Worm (Caenorhabditis elegans): ENCODE measurements around the gene lelo-3.

DNA sequence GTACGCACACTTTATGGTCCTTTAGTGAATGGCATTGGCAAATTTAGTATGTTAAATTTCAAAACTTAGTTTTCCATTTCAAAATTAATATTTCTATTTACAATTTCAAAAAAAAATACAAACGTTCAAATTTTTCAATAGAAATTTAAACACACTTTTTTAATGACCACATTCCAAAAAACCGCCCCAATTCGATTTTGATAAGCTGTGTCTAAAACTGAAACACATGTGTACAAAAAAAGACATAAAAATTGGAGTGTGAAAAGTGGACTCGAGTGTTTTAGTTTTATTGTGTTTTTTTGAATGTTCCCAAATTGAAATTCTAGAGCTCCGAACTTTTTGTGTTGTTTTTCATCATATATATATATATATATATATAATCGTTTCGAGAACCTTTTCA is 46.6 kb downstream of the lelo-3 start:
- no peak for TF ChIP-seq lim-7 (GFP tag; IDR thresholded peaks at IDR 0.05)
- no peak for TF ChIP-seq pha-4 (GFP tag; IDR thresholded peaks at IDR 0.05)
- no peak for TF ChIP-seq pha-4 (tag; optimal IDR thresholded peaks at IDR 0.05)
- TF ChIP-seq tag-97 (GFP tag; IDR thresholded peaks at IDR 0.05): no peak
- no peak for TF ChIP-seq spr-3 (GFP tag; optimal IDR thresholded peaks at IDR 0.05)
- no peak for TF ChIP-seq zag-1 (tag; optimal IDR thresholded peaks at IDR 0.05)
- no peak for TF ChIP-seq nhr-76 (tag; optimal IDR thresholded peaks at IDR 0.05)
- no peak for TF ChIP-seq nhr-6 (tag; optimal IDR thresholded peaks at IDR 0.05)
- no peak for TF ChIP-seq F26F4.8 (GFP tag; conservative IDR thresholded peaks at IDR 0.05)

Measured in whole organism, L4 larva.